Worm (Caenorhabditis elegans) whole organism, late embryonic: Measurements from ENCODE around the gene AC3.5.

Experiments used
- ama-1 ChIP-seq: fragments of 150-350 bp; optimal IDR thresholded peaks from 2 replicates; lab custom pipeline; 2014
- ceh-45 ChIP-seq: fragments of 200-800 bp; sonication (Bioruptor generic); IDR thresholded peaks from 2 replicates; pipeline ENCODE4 v1.3.6; 2022; ENCODE audit warnings: missing genetic modification reagents, missing genetic modification characterization, missing compliant biosample characterization
- hlh-30 ChIP-seq: sonication (generic microtip); optimal IDR thresholded peaks from 2 replicates; lab custom pipeline; 2017; ENCODE audit warnings: antibody characterized with exemption, missing genetic modification characterization, missing compliant biosample characterization; ENCODE audit not compliant: insufficient read depth
- rnt-1 ChIP-seq: sonication (generic microtip); optimal IDR thresholded peaks from 2 replicates; lab custom pipeline; 2016; ENCODE audit warnings: missing genetic modification characterization, missing compliant biosample characterization
- sox-4 ChIP-seq: sonication (generic microtip); optimal IDR thresholded peaks from 2 replicates; lab custom pipeline; 2017; ENCODE audit warnings: mild to moderate bottlenecking, missing genetic modification characterization, inconsistent platforms, missing compliant biosample characterization

ce11 chrV:10382142-10382541 lies 6.2 kb upstream of the AC3.5 start, which contains the start of gene pqn-2:
- no peak for TF ChIP-seq ama-1 (lab: Kevin White, UChicago)
- no peak for TF ChIP-seq ceh-45 (GFP tag; lab: Robert Waterston, UW)
- TF ChIP-seq hlh-30 (tag; lab: Kevin White, UChicago), result no peak
- no peak for TF ChIP-seq rnt-1 (tag; lab: Kevin White, UChicago)
- TF ChIP-seq sox-4 (tag; lab: Kevin White, UChicago), result no peak
